Worm (Caenorhabditis elegans) whole organism, early embryonic: Measurements from ENCODE around the gene T21E8.5.

ENCODE experiments used
- B0310.2 ChIP-seq: sonication (generic microtip); optimal IDR thresholded peaks from 2 replicates; lab custom pipeline; 2016; ENCODE audit warnings: mild to moderate bottlenecking, missing genetic modification characterization, missing compliant biosample characterization
- F13C5.2 ChIP-seq: sonication (generic microtip); optimal IDR thresholded peaks from 2 replicates; lab custom pipeline; 2017; ENCODE audit warnings: mild to moderate bottlenecking, missing genetic modification characterization, inconsistent platforms, missing compliant biosample characterization
- aly-1 ChIP-seq: sonication (generic microtip); optimal IDR thresholded peaks from 2 replicates; lab custom pipeline; 2016; ENCODE audit warnings: missing genetic modification characterization, missing compliant biosample characterization
- ama-1 ChIP-seq: fragments of 150-350 bp; optimal IDR thresholded peaks from 2 replicates; lab custom pipeline; 2014
- ceh-36 ChIP-seq: sonication (generic microtip); optimal IDR thresholded peaks from 2 replicates; lab custom pipeline; 2016; ENCODE audit warnings: missing genetic modification characterization, inconsistent platforms, missing compliant biosample characterization
- flt-1 ChIP-seq: fragments of 200-800 bp; sonication (Bioruptor generic); IDR thresholded peaks from 2 replicates; pipeline ENCODE4 v1.3.6; 2022; ENCODE audit warnings: missing genetic modification characterization, missing compliant biosample characterization
- hmbx-1 ChIP-seq: sonication (generic microtip); optimal IDR thresholded peaks from 2 replicates; lab custom pipeline; 2016; ENCODE audit warnings: mild to moderate bottlenecking, missing genetic modification characterization, missing compliant biosample characterization
- hmg-4 ChIP-seq: fragments of 200-800 bp; sonication (Bioruptor generic); optimal IDR thresholded peaks from 2 replicates; lab custom pipeline; 2018; ENCODE audit warnings: mild to moderate bottlenecking, missing genetic modification characterization, missing compliant biosample characterization
- hnd-1 ChIP-seq: sonication (generic microtip); optimal IDR thresholded peaks from 2 replicates; lab custom pipeline; 2016; ENCODE audit warnings: missing genetic modification characterization, missing compliant biosample characterization
- pes-1 ChIP-seq: fragments of 200-800 bp; sonication (Bioruptor generic); IDR thresholded peaks from 2 replicates; pipeline ENCODE4 v1.3.6; 2022; ENCODE audit warnings: missing genetic modification reagents, missing genetic modification characterization, missing compliant biosample characterization
- sea-1 ChIP-seq: fragments of 200-800 bp; sonication (Bioruptor generic); conservative IDR thresholded peaks from 2 replicates; pipeline ENCODE4 v1.3.6; 2022; ENCODE audit warnings: missing genetic modification characterization, missing compliant biosample characterization
- tbx-11 ChIP-seq: fragments of 200-800 bp; sonication (Bioruptor generic); IDR thresholded peaks from 2 replicates; pipeline ENCODE4 v1.3.6; 2022; ENCODE audit warnings: missing genetic modification characterization, missing compliant biosample characterization
- tbx-37 ChIP-seq: fragments of 200-800 bp; sonication (Bioruptor generic); conservative IDR thresholded peaks from 2 replicates; pipeline ENCODE4 v1.3.6; 2022; ENCODE audit warnings: missing genetic modification reagents, missing genetic modification characterization, missing compliant biosample characterization
- tra-4 ChIP-seq: sonication (generic microtip); optimal IDR thresholded peaks from 2 replicates; lab custom pipeline; 2017; ENCODE audit warnings: missing genetic modification characterization, missing compliant biosample characterization

- TF ChIP-seq ama-1 (lab: Kevin White, UChicago) (no peak), flt-1 (GFP tag; lab: Robert Waterston, UW) (no peak), tbx-37 (GFP tag; lab: Robert Waterston, UW) (no peak), F13C5.2 (tag; lab: Kevin White, UChicago) (no peak), B0310.2 (tag; lab: Kevin White, UChicago) (no peak), tbx-11 (GFP tag; lab: Robert Waterston, UW) (no peak), aly-1 (tag; lab: Kevin White, UChicago) (no peak), hmg-4 (no peak), tra-4 (tag; lab: Kevin White, UChicago) (no peak), sea-1 (no peak), hnd-1 (tag; lab: Kevin White, UChicago) (no peak), hmbx-1 (no peak), pes-1 (no peak), ceh-36 (tag; lab: Kevin White, UChicago) (no peak)
These were observed 17.4 kb downstream of the T21E8.5 start for ce11 chrX:10903416-10903815.
